Fruit fly (Drosophila melanogaster) whole organism, embryonic: Measurements from ENCODE around the gene CG10597.

Experiments used
- Antp ChIP-seq: fragments of 200-800 bp; sonication (Bioruptor generic); optimal IDR thresholded peaks from 3 replicates; lab custom pipeline; 2016; ENCODE audit warnings: missing biosample characterization, missing genetic modification characterization
- Bgb ChIP-seq: fragments of 200-800 bp; sonication (Bioruptor generic); IDR thresholded peaks from 2 replicates; pipeline ENCODE4 v1.3.6; 2022; ENCODE audit warnings: missing biosample characterization, missing genetic modification characterization; ENCODE audit not compliant: partially characterized antibody
- CG10209 ChIP-seq: fragments of 200-800 bp; sonication (Bioruptor generic); optimal IDR thresholded peaks from 3 replicates; lab custom pipeline; 2017; ENCODE audit warnings: missing biosample characterization, mild to moderate bottlenecking, missing genetic modification characterization, missing genetic modification reagents
- CG1024 ChIP-seq: fragments of 200-800 bp; sonication (Bioruptor generic); IDR thresholded peaks from 2 replicates; pipeline ENCODE4 v1.3.6; 2022; ENCODE audit warnings: missing biosample characterization, missing genetic modification characterization
- CG10462 ChIP-seq: fragments of 200-800 bp; sonication (Bioruptor generic); optimal IDR thresholded peaks from 2 replicates; lab custom pipeline; 2016; ENCODE audit warnings: missing biosample characterization, missing genetic modification characterization
- CG10979 ChIP-seq: fragments of 200-800 bp; sonication (Bioruptor generic); optimal IDR thresholded peaks from 2 replicates; lab custom pipeline; 2018; ENCODE audit warnings: missing biosample characterization, mild to moderate bottlenecking, missing genetic modification characterization, moderate library complexity
- CG11398 ChIP-seq: fragments of 200-800 bp; sonication (Bioruptor generic); optimal IDR thresholded peaks from 2 replicates; lab custom pipeline; 2016; ENCODE audit warnings: missing biosample characterization, missing genetic modification characterization
- CG11456 ChIP-seq: fragments of 200-800 bp; sonication (Bioruptor generic); IDR thresholded peaks from 3 replicates; pipeline ENCODE4 v1.3.6; 2022; ENCODE audit warnings: missing biosample characterization, missing genetic modification characterization
- CG11696 ChIP-seq: fragments of 200-800 bp; sonication (Bioruptor generic); IDR thresholded peaks from 2 replicates; pipeline ENCODE4 v1.3.6; 2022; ENCODE audit warnings: missing biosample characterization, missing genetic modification characterization
- CG12299 ChIP-seq: fragments of 200-800 bp; sonication (Bioruptor generic); optimal IDR thresholded peaks from 2 replicates; lab custom pipeline; 2018; ENCODE audit warnings: missing biosample characterization, mild to moderate bottlenecking, missing genetic modification characterization
- CG12942 ChIP-seq: fragments of 200-800 bp; sonication (Bioruptor generic); optimal IDR thresholded peaks from 3 replicates; lab custom pipeline; 2016; ENCODE audit warnings: missing biosample characterization, missing genetic modification characterization
- CG14441 ChIP-seq: fragments of 200-800 bp; sonication (Bioruptor generic); IDR thresholded peaks from 2 replicates; pipeline ENCODE4 v1.3.6; 2022; ENCODE audit warnings: missing biosample characterization, missing genetic modification characterization
- CG15073 ChIP-seq: fragments of 200-800 bp; sonication (Bioruptor generic); optimal IDR thresholded peaks from 2 replicates; lab custom pipeline; 2016; ENCODE audit warnings: missing biosample characterization, missing genetic modification characterization
- CG15269 ChIP-seq: fragments of 200-800 bp; sonication (Bioruptor generic); optimal IDR thresholded peaks from 2 replicates; lab custom pipeline; 2018; ENCODE audit warnings: missing biosample characterization, mild to moderate bottlenecking, missing genetic modification characterization, moderate library complexity
- CG1603 ChIP-seq: fragments of 200-800 bp; sonication (Bioruptor generic); optimal IDR thresholded peaks from 2 replicates; lab custom pipeline; 2019; ENCODE audit warnings: missing biosample characterization, mild to moderate bottlenecking, missing genetic modification characterization, moderate library complexity
- CG16813 ChIP-seq: fragments of 200-800 bp; sonication (Bioruptor generic); IDR thresholded peaks from 3 replicates; pipeline ENCODE4 v1.3.6; 2022; ENCODE audit warnings: missing biosample characterization, missing genetic modification characterization; ENCODE audit not compliant: partially characterized antibody
- CG32532 ChIP-seq: fragments of 200-800 bp; sonication (Bioruptor generic); IDR thresholded peaks from 2 replicates; pipeline ENCODE4 v1.3.6; 2022; ENCODE audit warnings: missing biosample characterization, missing genetic modification characterization
- CG42726 ChIP-seq: fragments of 200-800 bp; sonication (Bioruptor generic); IDR thresholded peaks from 2 replicates; pipeline ENCODE4 v1.3.6; 2022; ENCODE audit warnings: missing biosample characterization, missing genetic modification characterization; ENCODE audit not compliant: partially characterized antibody
- CG4424 ChIP-seq: fragments of 200-800 bp; sonication (Bioruptor generic); optimal IDR thresholded peaks from 3 replicates; lab custom pipeline; 2016; ENCODE audit warnings: missing biosample characterization, missing genetic modification characterization
- CG4707 ChIP-seq: fragments of 200-800 bp; sonication (Bioruptor generic); optimal IDR thresholded peaks from 2 replicates; lab custom pipeline; 2018; ENCODE audit warnings: missing biosample characterization, mild to moderate bottlenecking, missing genetic modification characterization, moderate library complexity
- CG4730 ChIP-seq: fragments of 200-800 bp; sonication (Bioruptor generic); IDR thresholded peaks from 2 replicates; pipeline ENCODE4 v1.3.6; 2022; ENCODE audit warnings: missing biosample characterization, missing genetic modification characterization
- CG4854 ChIP-seq: fragments of 200-800 bp; sonication (Bioruptor generic); optimal IDR thresholded peaks from 2 replicates; lab custom pipeline; 2016; ENCODE audit warnings: missing biosample characterization, missing genetic modification characterization, inconsistent platforms
- CG6689 ChIP-seq: fragments of 200-800 bp; sonication (Bioruptor generic); IDR thresholded peaks from 2 replicates; pipeline ENCODE4 v1.3.6; 2022; ENCODE audit warnings: missing biosample characterization, missing genetic modification characterization
- CG6854 ChIP-seq: fragments of 200-800 bp; sonication (Bioruptor generic); optimal IDR thresholded peaks from 3 replicates; lab custom pipeline; 2017; ENCODE audit warnings: missing biosample characterization, mild to moderate bottlenecking, missing genetic modification characterization
- CG7271 ChIP-seq: fragments of 200-800 bp; sonication (Bioruptor generic); optimal IDR thresholded peaks from 2 replicates; lab custom pipeline; 2018; ENCODE audit warnings: missing biosample characterization, mild to moderate bottlenecking, missing genetic modification characterization, moderate library complexity
- CG7357 ChIP-seq: fragments of 200-800 bp; sonication (Bioruptor generic); IDR thresholded peaks from 3 replicates; pipeline ENCODE4 v1.3.6; 2022; ENCODE audit warnings: missing biosample characterization, missing genetic modification characterization
- CTCF ChIP-seq: fragments of 200-800 bp; sonication (Bioruptor generic); optimal IDR thresholded peaks from 2 replicates; lab custom pipeline; 2017; ENCODE audit warnings: missing biosample characterization, mild to moderate bottlenecking, missing genetic modification characterization, moderate library complexity
- Dp ChIP-seq: fragments of 200-800 bp; sonication (Bioruptor generic); optimal IDR thresholded peaks from 2 replicates; lab custom pipeline; 2018; ENCODE audit warnings: missing biosample characterization, mild to moderate bottlenecking, missing genetic modification characterization, moderate library complexity
- E2f1 ChIP-seq: fragments of 200-800 bp; sonication (Bioruptor generic); IDR thresholded peaks from 2 replicates; pipeline ENCODE4 v1.3.6; 2022; ENCODE audit warnings: missing biosample characterization, missing genetic modification characterization
- GATAe ChIP-seq: fragments of 200-800 bp; sonication (Bioruptor generic); conservative IDR thresholded peaks from 2 replicates; pipeline ENCODE4 v1.3.6; 2022; ENCODE audit warnings: missing biosample characterization, missing genetic modification characterization
- HLH54F ChIP-seq: fragments of 200-800 bp; sonication (Bioruptor generic); optimal IDR thresholded peaks from 3 replicates; lab custom pipeline; 2016; ENCODE audit warnings: missing biosample characterization, missing genetic modification characterization
- MESR4 ChIP-seq: fragments of 200-800 bp; sonication (Bioruptor generic); optimal IDR thresholded peaks from 2 replicates; lab custom pipeline; 2018; ENCODE audit warnings: missing biosample characterization, mild to moderate bottlenecking, missing genetic modification characterization, moderate library complexity
- Rx ChIP-seq: fragments of 200-800 bp; sonication (Bioruptor generic); IDR thresholded peaks from 2 replicates; pipeline ENCODE4 v1.3.6; 2022; ENCODE audit warnings: missing biosample characterization, missing genetic modification characterization
- Six4 ChIP-seq: fragments of 200-800 bp; sonication (Bioruptor generic); optimal IDR thresholded peaks from 2 replicates; lab custom pipeline; 2016; ENCODE audit warnings: missing biosample characterization, missing genetic modification characterization
- Sry-δ ChIP-seq: fragments of 200-800 bp; sonication (Bioruptor generic); optimal IDR thresholded peaks from 2 replicates; lab custom pipeline; 2016; ENCODE audit warnings: missing biosample characterization, missing genetic modification characterization
- ab ChIP-seq: fragments of 200-800 bp; sonication (Bioruptor generic); optimal IDR thresholded peaks from 2 replicates; lab custom pipeline; 2016; ENCODE audit warnings: missing biosample characterization, missing genetic modification characterization
- croc ChIP-seq: fragments of 200-800 bp; sonication (Bioruptor generic); conservative IDR thresholded peaks from 3 replicates; pipeline ENCODE4 v1.3.6; 2022; ENCODE audit warnings: missing biosample characterization, missing genetic modification characterization
- dimm ChIP-seq: fragments of 200-800 bp; sonication (Bioruptor generic); IDR thresholded peaks from 2 replicates; pipeline ENCODE4 v1.3.6; 2022; ENCODE audit warnings: missing biosample characterization, missing genetic modification characterization
- disco-r ChIP-seq: fragments of 200-800 bp; sonication (Bioruptor generic); optimal IDR thresholded peaks from 2 replicates; lab custom pipeline; 2016; ENCODE audit warnings: missing biosample characterization, missing genetic modification characterization
- ems ChIP-seq: fragments of 200-800 bp; sonication (Bioruptor generic); optimal IDR thresholded peaks from 3 replicates; lab custom pipeline; 2016; ENCODE audit warnings: missing biosample characterization, missing genetic modification characterization
- en ChIP-seq: fragments of 200-800 bp; sonication (Bioruptor generic); optimal IDR thresholded peaks from 2 replicates; lab custom pipeline; 2016; ENCODE audit warnings: missing biosample characterization, missing genetic modification characterization
- ftz-f1 ChIP-seq: fragments of 200-800 bp; sonication (Bioruptor generic); optimal IDR thresholded peaks from 2 replicates; lab custom pipeline; 2016; ENCODE audit warnings: missing biosample characterization, missing genetic modification characterization
- gfzf ChIP-seq: fragments of 200-800 bp; sonication (Bioruptor generic); optimal IDR thresholded peaks from 2 replicates; lab custom pipeline; 2016; ENCODE audit warnings: missing biosample characterization, mild to moderate bottlenecking, missing genetic modification characterization, moderate library complexity
- grau ChIP-seq: fragments of 200-800 bp; optimal IDR thresholded peaks from 3 replicates; lab custom pipeline; 2019; ENCODE audit warnings: missing biosample characterization, mild to moderate bottlenecking, missing genetic modification characterization, moderate library complexity
- grn ChIP-seq: fragments of 200-800 bp; sonication (Bioruptor generic); optimal IDR thresholded peaks from 3 replicates; lab custom pipeline; 2017; ENCODE audit warnings: missing biosample characterization, missing genetic modification characterization
- gsb-n ChIP-seq: fragments of 200-800 bp; sonication (Bioruptor generic); optimal IDR thresholded peaks from 3 replicates; lab custom pipeline; 2018; ENCODE audit warnings: missing biosample characterization, mild to moderate bottlenecking, missing genetic modification characterization
- hkb ChIP-seq, 2 experiments: fragments of 200-800 bp in 1 of 2; fragments of >200 bp in 1 of 2; sonication (Bioruptor generic) in 1 of 2; IDR thresholded peaks in 1 of 2; optimal IDR thresholded peaks in 1 of 2; 2 replicates each; pipeline versions ENCODE4 v1.3.6 to Lab custom; 2017 to 2022; ENCODE audit warnings: missing biosample characterization in 1 of 2, missing genetic modification characterization in 1 of 2
- lmd ChIP-seq: fragments of 200-800 bp; sonication (Bioruptor generic); IDR thresholded peaks from 2 replicates; pipeline ENCODE4 v1.3.6; 2022; ENCODE audit warnings: missing biosample characterization, missing genetic modification characterization
- pita ChIP-seq: fragments of 200-800 bp; sonication (Bioruptor generic); optimal IDR thresholded peaks from 2 replicates; lab custom pipeline; 2017; ENCODE audit warnings: missing biosample characterization, mild to moderate bottlenecking, missing genetic modification characterization
- prd ChIP-seq, 3 experiments: fragments of >200 bp in 2 of 3; fragments of 200-800 bp in 1 of 3; sonication (Bioruptor generic) in 1 of 3; optimal IDR thresholded peaks in 2 of 3; IDR thresholded peaks in 1 of 3; 2 replicates in 2 of 3; 3 replicates in 1 of 3; pipeline versions ENCODE4 v1.3.6 to Lab custom; 2017 to 2022; ENCODE audit warnings: missing biosample characterization in 1 of 3, missing genetic modification characterization in 1 of 3
- tgo ChIP-seq: fragments of 200-800 bp; sonication (Bioruptor generic); IDR thresholded peaks from 3 replicates; pipeline ENCODE4 v1.3.6; 2022; ENCODE audit warnings: missing biosample characterization, missing genetic modification characterization
- tx ChIP-seq: fragments of 200-800 bp; sonication (Bioruptor generic); optimal IDR thresholded peaks from 2 replicates; lab custom pipeline; 2016; ENCODE audit warnings: missing biosample characterization, missing genetic modification characterization

The CG10597 gene

dm6 chrX:17187495-17187894 lies 43.3 kb downstream of the CG10597 start (continued):
- TF ChIP-seq hkb (optimal IDR thresholded peaks at IDR 0.05; lab: Kevin White, UChicago) (no peak), hkb (GFP tag; IDR thresholded peaks at IDR 0.05; lab: Robert Waterston, UW) (peak; percentile 61), CG12942 (no peak), Six4 (no peak), CG11456 (GFP tag; lab: Robert Waterston, UW) (no peak), CG6689 (GFP tag; lab: Robert Waterston, UW) (peak; percentile 37; the same call in 1 of the 2 replicates), Rx (GFP tag; lab: Robert Waterston, UW) (no peak), gsb-n (tag; lab: Kevin White, UChicago) (no peak), CG1603 (no peak), Dp (GFP tag; lab: Kevin White, UChicago) (no peak), lmd (GFP tag; lab: Robert Waterston, UW) (0 out of 2 replicates have a peak, but pooled peaks have one; percentile 20), CG16813 (GFP tag; lab: Robert Waterston, UW) (no peak), HLH54F (no peak), CG7357 (GFP tag; lab: Robert Waterston, UW) (no peak), dimm (GFP tag; lab: Robert Waterston, UW) (no peak), CG42726 (no peak), ftz-f1 (GFP tag; lab: Kevin White, UChicago) (no peak), CG15269 (tag; lab: Kevin White, UChicago) (peak; percentile 14), tx (no peak), CG10462 (GFP tag; lab: Kevin White, UChicago) (no peak), Antp (GFP tag; lab: Kevin White, UChicago) (no peak), tgo (GFP tag; lab: Robert Waterston, UW) (0 out of 3 replicates have a peak, but pooled peaks have one; percentile 29), croc (no peak), CG1024 (no peak), CG15073 (GFP tag; lab: Kevin White, UChicago) (no peak), CG4730 (GFP tag; lab: Robert Waterston, UW) (no peak), grau (tag; lab: Kevin White, UChicago) (peak; percentile 15), CG11696 (GFP tag; lab: Robert Waterston, UW) (no peak), gfzf (no peak), pita (GFP tag; lab: Kevin White, UChicago) (no peak), CTCF (GFP tag; lab: Kevin White, UChicago) (no peak), GATAe (GFP tag; lab: Robert Waterston, UW) (no peak), CG4707 (GFP tag; lab: Kevin White, UChicago) (no peak), CG10979 (tag; lab: Kevin White, UChicago) (no peak), E2f1 (GFP tag; lab: Robert Waterston, UW) (no peak), ems (GFP tag; lab: Kevin White, UChicago) (no peak), MESR4 (no peak), disco-r (GFP tag; lab: Kevin White, UChicago) (no peak), ab (no peak), grn (GFP tag; lab: Kevin White, UChicago) (no peak), Sry-δ (GFP tag; lab: Kevin White, UChicago) (no peak), Bgb (GFP tag; lab: Robert Waterston, UW) (no peak), CG7271 (tag; lab: Kevin White, UChicago) (no peak), CG32532 (GFP tag; lab: Robert Waterston, UW) (no peak), CG6854 (GFP tag; lab: Kevin White, UChicago) (no peak), CG11398 (GFP tag; lab: Kevin White, UChicago) (no peak), prd (optimal IDR thresholded peaks at IDR 0.05; lab: Kevin White, UChicago) (no peak), prd (GFP tag; IDR thresholded peaks at IDR 0.05; lab: Robert Waterston, UW) (peak; percentile 39; the same call in 1 of the 3 replicates), en (GFP tag; lab: Kevin White, UChicago) (no peak), CG4424 (GFP tag; lab: Kevin White, UChicago) (peak; percentile 15), CG14441 (GFP tag; lab: Robert Waterston, UW) (0 out of 2 replicates have a peak, but pooled peaks have one; percentile 13), CG12299 (tag; lab: Kevin White, UChicago) (no peak), CG10209 (GFP tag; lab: Kevin White, UChicago) (peak; percentile 27), CG4854 (GFP tag; lab: Kevin White, UChicago) (no peak)
